Worm (Caenorhabditis elegans) whole organism, L4 larva: ENCODE data around the gene toc-1.

ENCODE experiments used
- daf-12 ChIP-seq: fragments of 150-350 bp; optimal IDR thresholded peaks from 2 replicates; lab custom pipeline; 2014; ENCODE audit warnings: missing biosample characterization, missing genetic modification reagents, missing genetic modification characterization
- lin-13 ChIP-seq: fragments of 150-350 bp; optimal IDR thresholded peaks from 2 replicates; lab custom pipeline; 2014; ENCODE audit warnings: missing biosample characterization, missing genetic modification reagents, missing genetic modification characterization
- lin-15B ChIP-seq: fragments of 150-350 bp; sonication (generic microtip); optimal IDR thresholded peaks from 3 replicates; lab custom pipeline; 2014; ENCODE audit warnings: missing biosample characterization, missing genetic modification characterization
- nhr-77 ChIP-seq: fragments of 150-350 bp; optimal IDR thresholded peaks from 2 replicates; lab custom pipeline; 2014; ENCODE audit warnings: missing biosample characterization, missing genetic modification characterization
- zag-1 ChIP-seq: fragments of 150-350 bp; optimal IDR thresholded peaks from 2 replicates; lab custom pipeline; 2014; ENCODE audit warnings: missing biosample characterization, missing genetic modification characterization

DNA sequence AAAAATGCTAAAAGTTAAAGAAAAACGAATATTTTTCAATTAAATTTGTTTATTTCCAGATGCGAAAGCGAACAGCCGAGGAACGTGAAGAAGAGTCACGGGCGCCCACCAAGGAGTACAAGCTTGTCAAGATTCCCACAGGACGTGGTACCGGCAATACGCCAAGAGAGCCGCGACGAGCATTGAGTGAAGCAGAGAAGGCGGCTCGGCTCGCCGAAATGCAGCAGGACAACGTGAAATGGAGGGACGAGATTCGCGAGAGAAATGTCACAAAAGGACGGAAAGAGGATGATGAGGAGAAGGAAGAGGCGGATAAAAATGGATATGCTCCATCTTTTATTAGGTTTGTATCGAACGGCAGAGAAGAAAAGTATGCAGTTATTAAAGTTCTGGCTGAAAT lies 35.4 kb downstream of the toc-1 start:
- TF ChIP-seq lin-13 (GFP tag; lab: Kevin White, UChicago), result no peak
- TF ChIP-seq nhr-77, result no peak
- TF ChIP-seq zag-1 (tag; lab: Kevin White, UChicago), result no peak
- no peak for TF ChIP-seq daf-12
- no peak for TF ChIP-seq lin-15B (tag; lab: Kevin White, UChicago)
